Worm (Caenorhabditis elegans) whole organism, L2 larva: ENCODE results near the gene col-88.
A peak's percentile ranks its signal among the peaks of the same experiment; 100 is the strongest.

Source experiments
- C34F6.9 ChIP-seq: fragments of 150-350 bp; optimal IDR thresholded peaks from 2 replicates; lab custom pipeline; 2014; ENCODE audit warnings: missing biosample characterization, missing genetic modification characterization
- F13H6.1 ChIP-seq: sonication (generic microtip); optimal IDR thresholded peaks from 2 replicates; lab custom pipeline; 2016; ENCODE audit warnings: missing genetic modification characterization, missing compliant biosample characterization
- R02D3.7 ChIP-seq: fragments of 150-350 bp; optimal IDR thresholded peaks from 2 replicates; lab custom pipeline; 2014; ENCODE audit warnings: missing biosample characterization, missing genetic modification characterization
- Y55F3AM.14 ChIP-seq: fragments of 200-800 bp; sonication (Bioruptor generic); optimal IDR thresholded peaks from 2 replicates; lab custom pipeline; 2018; ENCODE audit warnings: mild to moderate bottlenecking, missing genetic modification characterization, missing compliant biosample characterization
- ZK546.5 ChIP-seq: sonication (generic microtip); optimal IDR thresholded peaks from 2 replicates; lab custom pipeline; 2017; ENCODE audit warnings: missing biosample characterization, missing genetic modification characterization
- alr-1 ChIP-seq: fragments of 150-350 bp; optimal IDR thresholded peaks from 2 replicates; lab custom pipeline; 2014; ENCODE audit warnings: missing biosample characterization, missing genetic modification characterization
- aly-2 ChIP-seq: fragments of 150-350 bp; optimal IDR thresholded peaks from 2 replicates; lab custom pipeline; 2014; ENCODE audit warnings: missing biosample characterization, missing genetic modification characterization
- ama-1 ChIP-seq: fragments of 150-350 bp; optimal IDR thresholded peaks from 2 replicates; lab custom pipeline; 2018; ENCODE audit warnings: inconsistent platforms
- blmp-1 ChIP-seq: sonication (generic microtip); optimal IDR thresholded peaks from 2 replicates; lab custom pipeline; 2017; ENCODE audit warnings: missing genetic modification characterization, mild to moderate bottlenecking, missing compliant biosample characterization, antibody characterized with exemption, moderate library complexity; ENCODE audit not compliant: insufficient read depth
- ceh-16 ChIP-seq: fragments of 150-350 bp; optimal IDR thresholded peaks from 2 replicates; lab custom pipeline; 2014; ENCODE audit warnings: missing biosample characterization, missing genetic modification characterization
- ceh-82 ChIP-seq: fragments of 150-350 bp; optimal IDR thresholded peaks from 2 replicates; lab custom pipeline; 2014; ENCODE audit warnings: missing biosample characterization, missing genetic modification characterization
- crh-2 ChIP-seq: sonication (generic microtip); optimal IDR thresholded peaks from 2 replicates; lab custom pipeline; 2017; ENCODE audit warnings: missing biosample characterization, missing genetic modification characterization
- dmd-4 ChIP-seq: sonication (generic microtip); optimal IDR thresholded peaks from 2 replicates; lab custom pipeline; 2017; ENCODE audit warnings: missing biosample characterization, missing genetic modification characterization
- egl-27 ChIP-seq: sonication (generic microtip); optimal IDR thresholded peaks from 3 replicates; lab custom pipeline; 2017; ENCODE audit warnings: missing biosample characterization, missing genetic modification reagents, missing genetic modification characterization
- elt-1 ChIP-seq: fragments of 150-350 bp; optimal IDR thresholded peaks from 2 replicates; lab custom pipeline; 2014; ENCODE audit warnings: missing biosample characterization, missing genetic modification characterization
- elt-3 ChIP-seq: sonication (generic microtip); optimal IDR thresholded peaks from 2 replicates; lab custom pipeline; 2017; ENCODE audit warnings: missing biosample characterization, missing genetic modification characterization
- fos-1 ChIP-seq: fragments of 150-350 bp; optimal IDR thresholded peaks from 2 replicates; lab custom pipeline; 2014; ENCODE audit warnings: missing biosample characterization, missing genetic modification characterization
- gmeb-1 ChIP-seq: fragments of 150-350 bp; optimal IDR thresholded peaks from 2 replicates; lab custom pipeline; 2014; ENCODE audit warnings: missing biosample characterization, missing genetic modification characterization
- lin-11 ChIP-seq: fragments of 150-350 bp; sonication (generic microtip); optimal IDR thresholded peaks from 2 replicates; lab custom pipeline; 2014; ENCODE audit warnings: missing biosample characterization, missing genetic modification characterization, inconsistent platforms, mixed read lengths
- lin-13 ChIP-seq: fragments of 150-350 bp; optimal IDR thresholded peaks from 2 replicates; lab custom pipeline; 2014; ENCODE audit warnings: missing biosample characterization, missing genetic modification reagents, missing genetic modification characterization
- lin-39 ChIP-seq: fragments of 150-350 bp; optimal IDR thresholded peaks from 2 replicates; lab custom pipeline; 2014; ENCODE audit warnings: missing biosample characterization, missing genetic modification reagents, missing genetic modification characterization
- lsy-2 ChIP-seq, 2 experiments: fragments of 150-350 bp in 1 of 2; sonication (generic microtip) in 1 of 2; optimal IDR thresholded peaks; 2 replicates each; lab custom pipeline; 2014 to 2017; ENCODE audit warnings: missing biosample characterization in 2 of 2, missing genetic modification characterization in 2 of 2
- mab-5 ChIP-seq: fragments of 150-350 bp; optimal IDR thresholded peaks from 2 replicates; lab custom pipeline; 2014; ENCODE audit warnings: missing biosample characterization, missing genetic modification characterization
- mbf-1 ChIP-seq: sonication (generic microtip); optimal IDR thresholded peaks from 2 replicates; lab custom pipeline; 2017; ENCODE audit warnings: missing biosample characterization, missing genetic modification characterization
- mdl-1 ChIP-seq, 2 experiments: fragments of 150-350 bp in 1 of 2; sonication (generic microtip) in 1 of 2; optimal IDR thresholded peaks; 2 replicates each; lab custom pipeline; 2017; ENCODE audit warnings: missing biosample characterization in 2 of 2, missing genetic modification characterization in 2 of 2
- nhr-10 ChIP-seq: sonication (generic microtip); optimal IDR thresholded peaks from 2 replicates; lab custom pipeline; 2017; ENCODE audit warnings: missing biosample characterization, missing genetic modification characterization
- nhr-11 ChIP-seq: fragments of 150-350 bp; optimal IDR thresholded peaks from 2 replicates; lab custom pipeline; 2014; ENCODE audit warnings: missing biosample characterization, missing genetic modification characterization
- nhr-12 ChIP-seq: fragments of 150-350 bp; optimal IDR thresholded peaks from 2 replicates; lab custom pipeline; 2014; ENCODE audit warnings: missing biosample characterization, missing genetic modification characterization
- nhr-129 ChIP-seq: fragments of 150-350 bp; optimal IDR thresholded peaks from 2 replicates; lab custom pipeline; 2014; ENCODE audit warnings: missing biosample characterization, missing genetic modification characterization
- nhr-21 ChIP-seq: fragments of 150-350 bp; optimal IDR thresholded peaks from 2 replicates; lab custom pipeline; 2014; ENCODE audit warnings: missing biosample characterization, missing genetic modification characterization
- nhr-23 ChIP-seq: fragments of 150-350 bp; optimal IDR thresholded peaks from 2 replicates; lab custom pipeline; 2014; ENCODE audit warnings: missing biosample characterization, missing genetic modification reagents, missing genetic modification characterization
- nhr-237 ChIP-seq: fragments of 150-350 bp; optimal IDR thresholded peaks from 2 replicates; lab custom pipeline; 2014; ENCODE audit warnings: missing biosample characterization, missing genetic modification characterization
- nhr-25 ChIP-seq: fragments of 150-350 bp; sonication (generic microtip); optimal IDR thresholded peaks from 3 replicates; lab custom pipeline; 2014; ENCODE audit warnings: missing biosample characterization, missing genetic modification characterization
- nhr-6 ChIP-seq: fragments of 150-350 bp; optimal IDR thresholded peaks from 2 replicates; lab custom pipeline; 2014; ENCODE audit warnings: missing biosample characterization, missing genetic modification characterization
- nhr-77 ChIP-seq: fragments of 150-350 bp; optimal IDR thresholded peaks from 2 replicates; lab custom pipeline; 2014; ENCODE audit warnings: missing biosample characterization, missing genetic modification characterization
- peb-1 ChIP-seq: fragments of 150-350 bp; optimal IDR thresholded peaks from 2 replicates; lab custom pipeline; 2014; ENCODE audit warnings: missing biosample characterization, missing genetic modification characterization
- sem-4 ChIP-seq: fragments of 150-350 bp; optimal IDR thresholded peaks from 2 replicates; lab custom pipeline; 2014; ENCODE audit warnings: missing biosample characterization, missing genetic modification reagents, missing genetic modification characterization
- skn-1 ChIP-seq: sonication (generic microtip); optimal IDR thresholded peaks from 2 replicates; lab custom pipeline; 2017; ENCODE audit warnings: missing biosample characterization, missing genetic modification characterization
- sma-3 ChIP-seq: sonication (generic microtip); optimal IDR thresholded peaks from 2 replicates; lab custom pipeline; 2016; ENCODE audit warnings: missing genetic modification reagents, missing genetic modification characterization, missing compliant biosample characterization
- sma-9 ChIP-seq, 2 experiments: fragments of 150-350 bp in 1 of 2; sonication (generic microtip) in 1 of 2; optimal IDR thresholded peaks; 2 replicates each; lab custom pipeline; 2014 to 2016; ENCODE audit warnings: missing genetic modification characterization in 2 of 2, mild to moderate bottlenecking in 1 of 2, missing biosample characterization in 1 of 2, missing compliant biosample characterization in 1 of 2, missing genetic modification reagents in 1 of 2, moderate library complexity in 1 of 2
- snpc-4 ChIP-seq: fragments of 150-350 bp; optimal IDR thresholded peaks from 2 replicates; lab custom pipeline; 2014; ENCODE audit warnings: missing biosample characterization, missing genetic modification characterization
- unc-39 ChIP-seq: fragments of 150-350 bp; optimal IDR thresholded peaks from 2 replicates; lab custom pipeline; 2014; ENCODE audit warnings: missing biosample characterization, missing genetic modification characterization
- unc-55 ChIP-seq: fragments of 150-350 bp; sonication (generic microtip); optimal IDR thresholded peaks from 3 replicates; lab custom pipeline; 2014; ENCODE audit warnings: missing biosample characterization, missing genetic modification reagents, missing genetic modification characterization
- unc-62 ChIP-seq: fragments of 150-350 bp; optimal IDR thresholded peaks from 2 replicates; lab custom pipeline; 2014; ENCODE audit warnings: missing biosample characterization, missing genetic modification reagents, missing genetic modification characterization
- zag-1 ChIP-seq: fragments of 150-350 bp; optimal IDR thresholded peaks from 2 replicates; lab custom pipeline; 2014; ENCODE audit warnings: missing biosample characterization, missing genetic modification characterization
- ztf-1 ChIP-seq: fragments of 200-800 bp; sonication (Bioruptor generic); conservative IDR thresholded peaks from 2 replicates; pipeline ENCODE4 v1.3.6; 2022; ENCODE audit warnings: missing genetic modification characterization, missing compliant biosample characterization
- ztf-11 ChIP-seq: sonication (generic microtip); optimal IDR thresholded peaks from 2 replicates; lab custom pipeline; 2017; ENCODE audit warnings: missing biosample characterization, missing genetic modification characterization
- ztf-4 ChIP-seq: fragments of 150-350 bp; optimal IDR thresholded peaks from 2 replicates; lab custom pipeline; 2014; ENCODE audit warnings: missing biosample characterization, missing genetic modification characterization

The col-88 gene

DNA sequence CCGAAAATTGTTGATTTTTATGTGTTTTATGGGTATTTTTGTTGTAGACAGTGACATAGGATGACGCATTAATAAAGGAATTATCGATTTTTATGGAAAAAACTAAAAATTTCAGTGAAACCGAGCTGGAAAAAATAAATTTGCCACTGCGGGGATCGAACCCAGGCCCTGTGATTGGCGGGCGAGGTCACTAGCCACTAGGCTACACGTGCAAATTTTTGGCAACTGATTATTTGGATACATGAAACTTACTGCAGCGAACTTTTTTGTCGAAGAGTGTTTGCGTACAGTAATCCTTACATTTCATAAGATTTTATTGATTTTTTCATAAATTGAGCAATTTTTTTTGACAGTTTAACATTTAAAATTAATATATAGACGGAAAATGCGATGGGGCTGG is 48.3 kb downstream of the col-88 start:
- TF ChIP-seq lin-11 (tag; lab: Kevin White, UChicago) = no peak
- peak; percentile 54 for TF ChIP-seq ama-1 (lab: Kevin White, UChicago)
- no peak for TF ChIP-seq elt-1
- TF ChIP-seq alr-1 = no peak
- no peak for TF ChIP-seq mdl-1 (tag; optimal IDR thresholded peaks at IDR 0.05; lab: Kevin White, UChicago)
- TF ChIP-seq mab-5 = no peak
- peak; percentile 45 for TF ChIP-seq gmeb-1 (tag; lab: Kevin White, UChicago)
- no peak for TF ChIP-seq unc-62 (GFP tag; lab: Kevin White, UChicago)
- no peak for TF ChIP-seq nhr-25 (tag; lab: Kevin White, UChicago)
- no peak for TF ChIP-seq dmd-4 (tag; lab: Kevin White, UChicago)
- TF ChIP-seq nhr-129 (tag; lab: Kevin White, UChicago) = peak; percentile 48
- TF ChIP-seq unc-55 (GFP tag; lab: Kevin White, UChicago) = peak; percentile 52
- no peak for TF ChIP-seq peb-1 (tag; lab: Kevin White, UChicago)
- no peak for TF ChIP-seq nhr-11 (tag; lab: Kevin White, UChicago)
- TF ChIP-seq aly-2 (tag; lab: Kevin White, UChicago) = no peak
- TF ChIP-seq sem-4 (tag; lab: Kevin White, UChicago) = no peak
- peak; percentile 49 for TF ChIP-seq fos-1 (tag; lab: Kevin White, UChicago)
- TF ChIP-seq sma-3 = peak; percentile 51
- TF ChIP-seq lsy-2 (tag; optimal IDR thresholded peaks at IDR 0.05; lab: Kevin White, UChicago) = peak; percentile 17 to 62
- no peak for TF ChIP-seq ztf-11
- peak; percentile 34 for TF ChIP-seq egl-27 (tag; lab: Kevin White, UChicago)
- TF ChIP-seq Y55F3AM.14 (GFP tag; lab: Kevin White, UChicago) = no peak
- no peak for TF ChIP-seq snpc-4
- TF ChIP-seq ceh-16 (tag; lab: Kevin White, UChicago) = no peak
- peak; percentile 44 for TF ChIP-seq nhr-21 (tag; lab: Kevin White, UChicago)
- no peak for TF ChIP-seq elt-3 (tag; lab: Kevin White, UChicago)
- TF ChIP-seq mbf-1 (tag; lab: Kevin White, UChicago) = no peak
- TF ChIP-seq blmp-1 (tag; lab: Kevin White, UChicago) = no peak
- no peak for TF ChIP-seq zag-1
- TF ChIP-seq F13H6.1 = no peak
- no peak for TF ChIP-seq unc-39
- peak; percentile 48 for TF ChIP-seq crh-2
- TF ChIP-seq R02D3.7 (tag; lab: Kevin White, UChicago) = peak; percentile 10
- no peak for TF ChIP-seq ZK546.5 (tag; lab: Kevin White, UChicago)
- no peak for TF ChIP-seq lin-39 (tag; lab: Kevin White, UChicago)
- no peak for TF ChIP-seq nhr-23 (tag; lab: Kevin White, UChicago)
- peak; percentile 5 for TF ChIP-seq sma-9 (GFP tag; optimal IDR thresholded peaks at IDR 0.05; lab: Kevin White, UChicago)
- TF ChIP-seq sma-9 (tag; optimal IDR thresholded peaks at IDR 0.05; lab: Kevin White, UChicago) = no peak
- no peak for TF ChIP-seq nhr-12 (tag; lab: Kevin White, UChicago)
- peak; percentile 26 for TF ChIP-seq C34F6.9 (tag; lab: Kevin White, UChicago)
- TF ChIP-seq nhr-6 (tag; lab: Kevin White, UChicago) = no peak
- no peak for TF ChIP-seq skn-1 (tag; lab: Kevin White, UChicago)
- TF ChIP-seq lin-13 (GFP tag; lab: Kevin White, UChicago) = no peak
- TF ChIP-seq ztf-4 (tag; lab: Kevin White, UChicago) = peak; percentile 47
- no peak for TF ChIP-seq ztf-1 (GFP tag; lab: Robert Waterston, UW)
- TF ChIP-seq nhr-237 (tag; lab: Kevin White, UChicago) = no peak
- TF ChIP-seq nhr-77 (tag; lab: Kevin White, UChicago) = peak; percentile 50
- no peak for TF ChIP-seq nhr-10 (tag; lab: Kevin White, UChicago)
- no peak for TF ChIP-seq ceh-82 (tag; lab: Kevin White, UChicago)
